Worm (Caenorhabditis elegans) whole organism, mixed stage, embryonic: ENCODE measurements around the gene T27A10.5.

ENCODE experiments used
- blmp-1 ChIP-seq: fragments of 150-350 bp; optimal IDR thresholded peaks from 2 replicates; lab custom pipeline; 2014; ENCODE audit warnings: missing biosample characterization, missing genetic modification characterization
- ces-1 ChIP-seq: fragments of 150-350 bp; optimal IDR thresholded peaks from 2 replicates; lab custom pipeline; 2014; ENCODE audit warnings: missing biosample characterization, missing genetic modification reagents, missing genetic modification characterization
- cnd-1 ChIP-seq: fragments of 200-800 bp; sonication (Bioruptor generic); optimal IDR thresholded peaks from 2 replicates; lab custom pipeline; 2018; ENCODE audit warnings: mild to moderate bottlenecking, missing genetic modification characterization, missing compliant biosample characterization
- elt-3 ChIP-seq: fragments of 150-350 bp; optimal IDR thresholded peaks from 2 replicates; lab custom pipeline; 2014; ENCODE audit warnings: missing biosample characterization, missing genetic modification characterization
- ham-2 ChIP-seq: fragments of 200-800 bp; sonication (Bioruptor generic); optimal IDR thresholded peaks from 2 replicates; lab custom pipeline; 2018; ENCODE audit warnings: mild to moderate bottlenecking, missing genetic modification characterization, missing compliant biosample characterization
- lin-13 ChIP-seq: fragments of 150-350 bp; optimal IDR thresholded peaks from 2 replicates; lab custom pipeline; 2014; ENCODE audit warnings: missing biosample characterization, missing genetic modification characterization
- lin-32 ChIP-seq: fragments of 200-800 bp; sonication (Bioruptor generic); optimal IDR thresholded peaks from 2 replicates; lab custom pipeline; 2018; ENCODE audit warnings: mild to moderate bottlenecking, missing genetic modification characterization, missing compliant biosample characterization
- mab-5 ChIP-seq: fragments of 150-350 bp; optimal IDR thresholded peaks from 2 replicates; lab custom pipeline; 2014; ENCODE audit warnings: missing biosample characterization, missing genetic modification characterization
- pha-4 ChIP-seq: fragments of 150-350 bp; optimal IDR thresholded peaks from 2 replicates; lab custom pipeline; 2018; ENCODE audit warnings: missing biosample characterization, missing genetic modification reagents, missing genetic modification characterization
- sem-2 ChIP-seq: fragments of 200-800 bp; sonication (Bioruptor generic); optimal IDR thresholded peaks from 2 replicates; lab custom pipeline; 2018; ENCODE audit warnings: mild to moderate bottlenecking, missing genetic modification characterization, missing compliant biosample characterization
- snpc-4 ChIP-seq: fragments of 150-350 bp; optimal IDR thresholded peaks from 2 replicates; lab custom pipeline; 2014; ENCODE audit warnings: missing biosample characterization, missing genetic modification characterization
- sptf-1 ChIP-seq: sonication (generic microtip); optimal IDR thresholded peaks from 2 replicates; lab custom pipeline; 2017; ENCODE audit warnings: mild to moderate bottlenecking, missing genetic modification characterization, moderate library complexity, missing compliant biosample characterization
- unc-62 ChIP-seq: fragments of 150-350 bp; optimal IDR thresholded peaks from 2 replicates; lab custom pipeline; 2014; ENCODE audit warnings: missing biosample characterization, missing genetic modification reagents, missing genetic modification characterization
- ztf-11 ChIP-seq: fragments of 150-350 bp; optimal IDR thresholded peaks from 2 replicates; lab custom pipeline; 2014; ENCODE audit warnings: missing biosample characterization, missing genetic modification characterization

DNA sequence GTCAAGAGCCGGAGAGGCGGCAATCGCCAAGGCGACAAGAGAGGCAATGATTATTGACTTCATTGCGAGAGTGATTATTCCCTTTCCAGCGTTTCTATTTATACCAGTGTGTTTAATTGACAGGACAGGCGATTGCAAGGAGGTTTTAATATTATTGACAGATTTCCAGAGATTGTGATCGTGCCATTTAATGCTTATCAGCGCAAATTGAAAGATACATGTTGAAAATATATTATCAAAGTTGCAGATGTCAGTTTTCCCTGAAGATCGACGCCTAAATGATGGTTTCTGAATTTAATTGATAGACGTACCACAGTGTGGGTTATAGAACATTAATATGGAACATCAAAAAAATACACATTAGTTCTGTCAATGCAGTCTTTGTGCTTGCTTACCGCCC, 9.5 kb downstream of the T27A10.5 start, which contains the start of gene vit-4:
- TF ChIP-seq lin-32, result no peak
- TF ChIP-seq ham-2 (GFP tag; lab: Kevin White, UChicago), result no peak
- TF ChIP-seq unc-62, result no peak
- TF ChIP-seq blmp-1 (tag; lab: Kevin White, UChicago), result no peak
- TF ChIP-seq ztf-11 (tag; lab: Kevin White, UChicago), result no peak
- no peak for TF ChIP-seq sptf-1 (tag; lab: Kevin White, UChicago)
- no peak for TF ChIP-seq snpc-4
- no peak for TF ChIP-seq elt-3
- TF ChIP-seq ces-1, result no peak
- TF ChIP-seq pha-4 (tag; lab: Kevin White, UChicago), result no peak
- no peak for TF ChIP-seq sem-2 (GFP tag; lab: Kevin White, UChicago)
- TF ChIP-seq mab-5 (tag; lab: Kevin White, UChicago), result no peak
- no peak for TF ChIP-seq lin-13 (tag; lab: Kevin White, UChicago)
- TF ChIP-seq cnd-1 (tag; lab: Kevin White, UChicago), result no peak
